Worm (Caenorhabditis elegans) whole organism, early embryonic: ENCODE data around the gene efn-4.

Experiments
- ama-1 ChIP-seq: fragments of 150-350 bp; optimal IDR thresholded peaks from 2 replicates; lab custom pipeline; 2014
- ceh-36 ChIP-seq: sonication (generic microtip); optimal IDR thresholded peaks from 2 replicates; lab custom pipeline; 2016; ENCODE audit warnings: missing genetic modification characterization, inconsistent platforms, missing compliant biosample characterization
- ets-7 ChIP-seq: sonication (generic microtip); optimal IDR thresholded peaks from 2 replicates; lab custom pipeline; 2016; ENCODE audit warnings: missing genotype, missing genetic modification characterization, missing compliant biosample characterization
- hmbx-1 ChIP-seq: sonication (generic microtip); optimal IDR thresholded peaks from 2 replicates; lab custom pipeline; 2016; ENCODE audit warnings: mild to moderate bottlenecking, missing genetic modification characterization, missing compliant biosample characterization
- pes-1 ChIP-seq: fragments of 200-800 bp; sonication (Bioruptor generic); IDR thresholded peaks from 2 replicates; pipeline ENCODE4 v1.3.6; 2022; ENCODE audit warnings: missing genetic modification reagents, missing genetic modification characterization, missing compliant biosample characterization
- tbx-11 ChIP-seq: fragments of 200-800 bp; sonication (Bioruptor generic); IDR thresholded peaks from 2 replicates; pipeline ENCODE4 v1.3.6; 2022; ENCODE audit warnings: missing genetic modification characterization, missing compliant biosample characterization
- tbx-37 ChIP-seq: fragments of 200-800 bp; sonication (Bioruptor generic); conservative IDR thresholded peaks from 2 replicates; pipeline ENCODE4 v1.3.6; 2022; ENCODE audit warnings: missing genetic modification reagents, missing genetic modification characterization, missing compliant biosample characterization

DNA sequence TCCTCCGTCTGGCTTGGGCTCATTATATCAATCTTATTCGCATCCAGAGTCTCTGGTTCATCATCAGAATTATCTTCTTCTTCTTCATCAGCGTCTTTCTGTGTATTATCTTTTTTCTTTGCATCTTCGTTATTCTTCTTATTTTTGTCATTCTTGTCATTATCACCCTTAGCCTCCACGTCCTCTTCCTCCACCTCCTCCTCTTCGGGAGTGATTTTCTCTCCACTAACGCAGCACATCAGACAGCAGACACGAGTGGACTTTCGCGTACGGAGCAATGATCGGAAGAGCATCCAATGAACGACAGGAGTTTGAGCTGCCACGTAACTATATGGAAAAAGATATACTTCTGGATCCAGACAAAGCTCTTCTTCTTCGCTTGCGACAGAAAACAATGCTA is 25.0 kb downstream of the efn-4 start:
- TF ChIP-seq ceh-36, result no peak
- TF ChIP-seq hmbx-1 (tag; lab: Kevin White, UChicago), result no peak
- no peak for TF ChIP-seq tbx-37 (GFP tag; lab: Robert Waterston, UW)
- no peak for TF ChIP-seq tbx-11 (GFP tag; lab: Robert Waterston, UW)
- no peak for TF ChIP-seq ama-1
- TF ChIP-seq ets-7 (tag; lab: Kevin White, UChicago), result no peak
- TF ChIP-seq pes-1, result no peak
